Fruit fly (Drosophila melanogaster) Kc167 (cell line): ENCODE results near the gene CG4789.

Source experiments
- Myc ChIP-seq: fragments of >200 bp; optimal IDR thresholded peaks from 2 replicates; lab custom pipeline; 2017; ENCODE audit warnings: missing external identifiers
- Sin3A ChIP-seq: fragments of >200 bp; optimal IDR thresholded peaks from 2 replicates; lab custom pipeline; 2018; ENCODE audit warnings: missing external identifiers
- psq ChIP-seq: fragments of >200 bp; optimal IDR thresholded peaks from 2 replicates; lab custom pipeline; 2017; ENCODE audit warnings: missing external identifiers

DNA sequence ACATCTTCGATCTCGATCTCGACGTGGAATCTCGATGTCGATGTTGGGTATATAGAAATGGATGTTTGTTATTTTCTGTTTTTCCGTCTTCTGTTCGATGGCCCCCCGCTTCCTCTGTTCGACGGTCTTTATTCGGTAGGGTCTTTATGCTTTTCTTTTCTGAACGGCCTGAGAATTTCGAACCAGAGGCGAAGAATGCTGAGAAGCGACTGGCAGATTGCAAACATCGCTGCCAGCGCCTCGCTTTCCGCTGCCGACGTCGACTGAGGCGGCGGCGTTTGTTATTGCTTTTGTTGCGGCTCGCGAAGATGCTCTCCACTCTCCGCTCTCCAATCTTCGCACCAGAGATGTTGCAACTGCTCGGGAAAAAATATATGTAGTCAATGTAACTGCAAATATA is 34.6 kb downstream of the CG4789 start, which contains the start of the genes CG13004 and CG46306:
- TF ChIP-seq Sin3A (lab: Kevin White, UChicago) (no peak), psq (no peak), Myc (lab: Kevin White, UChicago) (no peak)
